Worm (Caenorhabditis elegans): Measurements from ENCODE around the gene F54D8.6.

F54D8.6 gene

DNA sequence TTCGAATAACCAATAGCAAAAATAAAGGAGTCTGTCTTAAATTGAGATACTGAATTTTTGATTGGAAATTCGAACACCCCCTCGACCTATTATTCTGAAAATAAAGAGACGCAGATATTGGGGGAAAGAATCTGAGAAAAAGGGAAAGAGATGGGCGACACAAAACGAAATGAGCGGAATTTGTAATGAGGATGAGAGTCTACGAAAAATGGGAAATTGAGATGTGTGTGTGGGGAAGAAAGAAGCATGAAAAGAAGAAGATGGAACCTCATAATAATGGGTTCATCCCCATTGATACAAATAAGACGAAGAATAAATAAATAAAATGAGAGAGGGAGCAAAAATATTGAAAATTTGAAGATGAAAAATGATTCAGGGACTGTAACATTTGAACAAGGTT lies 17.3 kb upstream of the F54D8.6 start, which contains the start of gene cah-1:
Gene cah-1, minus strand, starts transcription at position 101 of the 400 bp plus-strand sequence.
- TF ChIP-seq D2030.7 (GFP tag; IDR thresholded peaks at IDR 0.05): no peak
- no peak for TF ChIP-seq F57C9.4 (tag; optimal IDR thresholded peaks at IDR 0.05)
- TF ChIP-seq lin-26 (GFP tag; IDR thresholded peaks at IDR 0.05): no peak
- TF ChIP-seq sptf-2 (GFP tag; optimal IDR thresholded peaks at IDR 0.05): no peak
- TF ChIP-seq chd-7 (tag; optimal IDR thresholded peaks at IDR 0.05): no peak
- TF ChIP-seq lin-54 (GFP tag; optimal IDR thresholded peaks at IDR 0.05): no peak
- TF ChIP-seq mel-28 (tag; optimal IDR thresholded peaks at IDR 0.05; ENCODE audit: borderline replicate concordance): no peak
- TF ChIP-seq xnd-1 (tag; optimal IDR thresholded peaks at IDR 0.05): no peak
- no peak for TF ChIP-seq hmg-20 (GFP tag; IDR thresholded peaks at IDR 0.05)
- no peak for TF ChIP-seq F22D6.2 (tag; optimal IDR thresholded peaks at IDR 0.05)
- TF ChIP-seq F23B12.7 (tag; optimal IDR thresholded peaks at IDR 0.05; ENCODE audit: insufficient read depth): no peak
- TF ChIP-seq attf-6 (GFP tag; IDR thresholded peaks at IDR 0.05): no peak
- TF ChIP-seq tbx-9 (tag; optimal IDR thresholded peaks at IDR 0.05; ENCODE audit: borderline replicate concordance): no peak
- TF ChIP-seq F57A8.1 (GFP tag; optimal IDR thresholded peaks at IDR 0.05): no peak
- TF ChIP-seq ztf-3 (GFP tag; optimal IDR thresholded peaks at IDR 0.05): no peak
- no peak for TF ChIP-seq akir-1 (GFP tag; optimal IDR thresholded peaks at IDR 0.05)

DNA sequence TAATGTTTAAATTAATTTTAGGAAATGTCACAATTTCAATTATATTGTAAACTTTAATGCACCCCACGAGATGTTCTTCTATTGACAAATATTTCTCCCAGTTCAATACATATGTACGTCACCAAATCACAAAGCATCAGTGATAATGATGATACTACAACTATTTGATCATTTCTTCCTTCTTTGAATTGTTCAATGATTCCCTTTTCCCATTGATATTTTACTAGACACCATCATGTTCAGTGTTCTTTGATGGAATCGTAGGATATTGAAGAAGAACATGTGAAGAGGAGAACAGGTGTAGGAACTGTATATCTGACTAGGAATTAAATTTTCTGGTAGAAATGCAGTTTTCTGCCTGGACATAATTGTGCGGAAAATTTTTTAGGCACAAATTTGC lies 13.3 kb upstream of the F54D8.6 start:
- TF ChIP-seq nhr-80 (tag; optimal IDR thresholded peaks at IDR 0.05) (no peak), madf-8 (GFP tag; conservative IDR thresholded peaks at IDR 0.05) (no peak), ztf-25 (GFP tag; IDR thresholded peaks at IDR 0.05) (no peak), B0035.1 (tag; optimal IDR thresholded peaks at IDR 0.05) (no peak), nhr-90 (tag; optimal IDR thresholded peaks at IDR 0.05) (no peak), sdz-38 (tag; optimal IDR thresholded peaks at IDR 0.05) (no peak), zim-3 (tag; optimal IDR thresholded peaks at IDR 0.05) (no peak), aptf-3 (GFP tag; IDR thresholded peaks at IDR 0.05) (no peak), ZK185.1 (tag; optimal IDR thresholded peaks at IDR 0.05; ENCODE audit: poor library complexity, severe bottlenecking) (no peak)

DNA sequence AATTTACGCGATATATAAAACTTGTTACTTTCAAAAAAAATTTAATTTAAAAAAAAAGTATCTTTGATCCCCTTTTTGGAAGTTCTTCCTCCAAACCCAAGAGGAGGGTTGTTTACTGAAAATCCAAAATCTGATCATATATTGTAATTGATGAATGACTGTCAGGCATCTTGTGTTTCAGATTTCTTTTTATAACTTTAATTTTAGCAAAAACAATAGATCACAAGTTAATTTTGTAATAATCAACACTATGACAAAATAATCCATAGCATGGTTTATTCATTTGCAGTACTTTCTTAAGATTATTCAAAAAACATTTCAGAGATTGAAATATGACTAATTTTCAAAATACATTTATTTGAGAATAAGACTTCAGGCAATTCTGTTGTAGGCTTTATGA lies 10.4 kb upstream of the F54D8.6 start:
- TF ChIP-seq zim-3 (tag; optimal IDR thresholded peaks at IDR 0.05) (no peak), ceh-58 (GFP tag; IDR thresholded peaks at IDR 0.05) (no peak), rcor-1 (GFP tag; IDR thresholded peaks at IDR 0.05) (no peak), ztf-26 (tag; optimal IDR thresholded peaks at IDR 0.05) (no peak), ztf-25 (GFP tag; IDR thresholded peaks at IDR 0.05) (no peak), hmg-20 (GFP tag; IDR thresholded peaks at IDR 0.05) (no peak), hrde-1 (tag; optimal IDR thresholded peaks at IDR 0.05; ENCODE audit: borderline replicate concordance) (no peak), lsl-1 (GFP tag; optimal IDR thresholded peaks at IDR 0.05) (no peak), rec-8 (tag; optimal IDR thresholded peaks at IDR 0.05) (no peak), madf-8 (GFP tag; conservative IDR thresholded peaks at IDR 0.05) (no peak), tlf-1 (GFP tag; optimal IDR thresholded peaks at IDR 0.05) (no peak), aptf-3 (GFP tag; IDR thresholded peaks at IDR 0.05) (no peak), rpc-1 (optimal IDR thresholded peaks at IDR 0.05) (no peak), rpc-1 (tag; optimal IDR thresholded peaks at IDR 0.05) (no peak), B0336.3 (GFP tag; IDR thresholded peaks at IDR 0.05) (no peak), F57C9.4 (tag; optimal IDR thresholded peaks at IDR 0.05) (no peak), efl-1 (GFP tag; optimal IDR thresholded peaks at IDR 0.05) (no peak), ztf-18 (tag; optimal IDR thresholded peaks at IDR 0.05) (no peak), aptf-2 (GFP tag; conservative IDR thresholded peaks at IDR 0.05) (no peak), attf-3 (GFP tag; conservative IDR thresholded peaks at IDR 0.05) (no peak), mxl-1 (tag; optimal IDR thresholded peaks at IDR 0.05) (no peak)
